Worm (Caenorhabditis elegans): ENCODE measurements around the gene C06A8.6.

- TF ChIP-seq dmd-4 (tag; optimal IDR thresholded peaks at IDR 0.05) (no peak), ceh-82 (tag; optimal IDR thresholded peaks at IDR 0.05) (no peak), unc-39 (tag; optimal IDR thresholded peaks at IDR 0.05) (no peak), ztf-11 (tag; optimal IDR thresholded peaks at IDR 0.05) (no peak), gmeb-1 (tag; optimal IDR thresholded peaks at IDR 0.05) (no peak)
Measured at ce11 chrII:7722784-7723183, 49.5 kb upstream of the C06A8.6 start.

All from whole organism, L2 larva.